Worm (Caenorhabditis elegans) whole organism, L4/young adult: Measurements from ENCODE around the gene irld-62.

Experiments used
- dao-5 ChIP-seq: sonication (generic microtip); optimal IDR thresholded peaks from 2 replicates; lab custom pipeline; 2016; ENCODE audit warnings: missing genotype, missing genetic modification characterization, moderate library complexity, missing compliant biosample characterization
- him-1 ChIP-seq: sonication (generic microtip); optimal IDR thresholded peaks from 2 replicates; lab custom pipeline; 2016; ENCODE audit warnings: missing genotype, missing genetic modification reagents, missing genetic modification characterization, missing compliant biosample characterization

DNA sequence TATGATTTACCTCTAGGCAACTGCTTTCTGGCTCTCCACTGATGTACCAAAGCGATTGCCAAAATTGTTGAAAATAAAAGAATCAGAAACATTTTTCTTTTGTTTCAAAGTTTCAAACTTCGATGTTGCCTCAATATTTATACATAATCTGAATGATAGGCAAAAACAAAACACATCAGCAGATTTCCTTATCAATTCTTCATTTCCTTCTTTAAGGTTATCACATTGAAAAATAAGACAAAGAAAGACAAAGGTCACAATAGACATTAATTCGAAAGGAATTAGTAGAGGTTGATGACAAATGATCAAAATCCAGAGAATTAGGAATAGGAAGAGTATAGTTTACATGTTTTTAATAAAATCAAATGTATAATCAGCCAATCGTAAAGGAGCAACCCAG is 19.9 kb upstream of the irld-62 start, which contains the start of gene cyp-34A2:
- TF ChIP-seq him-1 (no peak), dao-5 (tag; lab: Kevin White, UChicago) (no peak)
